Fruit fly (Drosophila melanogaster) whole organism, pupa: Measurements from ENCODE around the gene CG13676.
A peak's percentile ranks its signal among the peaks of the same experiment; 100 is the strongest.

Experiments used
- CG10348 ChIP-seq: fragments of 200-800 bp; sonication (Bioruptor generic); IDR thresholded peaks from 2 replicates; pipeline ENCODE4 v1.3.6; 2022; ENCODE audit warnings: missing biosample characterization, missing genetic modification characterization
- CG12605 ChIP-seq: fragments of 200-800 bp; sonication (Bioruptor generic); IDR thresholded peaks from 2 replicates; pipeline ENCODE4 v1.3.6; 2022; ENCODE audit warnings: missing biosample characterization, missing genetic modification characterization
- CG13204 ChIP-seq: fragments of 200-800 bp; sonication (Bioruptor generic); optimal IDR thresholded peaks from 2 replicates; lab custom pipeline; 2018; ENCODE audit warnings: missing biosample characterization, mild to moderate bottlenecking, missing genetic modification characterization, moderate library complexity
- CG14655 ChIP-seq: fragments of 200-800 bp; sonication (Bioruptor generic); optimal IDR thresholded peaks from 3 replicates; lab custom pipeline; 2017; ENCODE audit warnings: mild to moderate bottlenecking, missing biosample characterization, missing genetic modification reagents, missing genetic modification characterization
- CG15710 ChIP-seq: fragments of 200-800 bp; sonication (Bioruptor generic); optimal IDR thresholded peaks from 2 replicates; lab custom pipeline; 2018; ENCODE audit warnings: missing biosample characterization, mild to moderate bottlenecking, missing genetic modification characterization, moderate library complexity
- CG17806 ChIP-seq: fragments of 200-800 bp; sonication (Bioruptor generic); optimal IDR thresholded peaks from 2 replicates; lab custom pipeline; 2018; ENCODE audit warnings: missing biosample characterization, mild to moderate bottlenecking, missing genetic modification characterization, moderate library complexity
- CG32121 ChIP-seq: fragments of 200-800 bp; sonication (Bioruptor generic); IDR thresholded peaks from 2 replicates; pipeline ENCODE4 v1.3.6; 2022; ENCODE audit warnings: missing biosample characterization, missing genetic modification characterization
- CG34367 ChIP-seq: fragments of 200-800 bp; sonication (Bioruptor generic); optimal IDR thresholded peaks from 2 replicates; lab custom pipeline; 2018; ENCODE audit warnings: missing biosample characterization, mild to moderate bottlenecking, missing genetic modification characterization
- CG4496 ChIP-seq: fragments of 200-800 bp; sonication (Bioruptor generic); IDR thresholded peaks from 3 replicates; pipeline ENCODE4 v1.3.6; 2022; ENCODE audit warnings: missing biosample characterization, missing genetic modification characterization
- CG8159 ChIP-seq: fragments of 200-800 bp; sonication (Bioruptor generic); optimal IDR thresholded peaks from 3 replicates; lab custom pipeline; 2018; ENCODE audit warnings: missing biosample characterization, mild to moderate bottlenecking, missing genetic modification characterization, moderate library complexity
- CG8301 ChIP-seq: fragments of 200-800 bp; sonication (Bioruptor generic); optimal IDR thresholded peaks from 2 replicates; lab custom pipeline; 2018; ENCODE audit warnings: missing biosample characterization, mild to moderate bottlenecking, missing genetic modification characterization
- CG9948 ChIP-seq: fragments of 200-800 bp; sonication (Bioruptor generic); optimal IDR thresholded peaks from 2 replicates; lab custom pipeline; 2018; ENCODE audit warnings: missing biosample characterization, mild to moderate bottlenecking, missing genetic modification characterization, moderate library complexity
- D1 ChIP-seq: fragments of 200-800 bp; sonication (Bioruptor generic); optimal IDR thresholded peaks from 2 replicates; lab custom pipeline; 2018; ENCODE audit warnings: missing biosample characterization, mild to moderate bottlenecking, missing genetic modification characterization, moderate library complexity
- EcR ChIP-seq: fragments of 200-800 bp; sonication (Bioruptor generic); optimal IDR thresholded peaks from 3 replicates; lab custom pipeline; 2019; ENCODE audit warnings: missing biosample characterization, missing genetic modification characterization, mild to moderate bottlenecking, moderate library complexity, missing genetic modification reagents
- Ets98B ChIP-seq: fragments of 200-800 bp; sonication (Bioruptor generic); IDR thresholded peaks from 2 replicates; pipeline ENCODE4 v1.3.6; 2022; ENCODE audit warnings: missing biosample characterization, missing genetic modification characterization
- Pif1A ChIP-seq: fragments of 200-800 bp; sonication (Bioruptor generic); optimal IDR thresholded peaks from 3 replicates; lab custom pipeline; 2016; ENCODE audit warnings: missing biosample characterization, missing genetic modification characterization
- Pif1B ChIP-seq: fragments of 200-800 bp; sonication (Bioruptor generic); optimal IDR thresholded peaks from 3 replicates; lab custom pipeline; 2016; ENCODE audit warnings: missing biosample characterization, missing genetic modification characterization
- Snoo ChIP-seq: fragments of 200-800 bp; sonication (Bioruptor generic); optimal IDR thresholded peaks from 3 replicates; lab custom pipeline; 2017; ENCODE audit warnings: missing biosample characterization, mild to moderate bottlenecking, missing genetic modification characterization, inconsistent platforms
- fd96Ca ChIP-seq: fragments of 200-800 bp; sonication (Bioruptor generic); IDR thresholded peaks from 3 replicates; pipeline ENCODE4 v1.3.6; 2022; ENCODE audit warnings: missing biosample characterization, missing genetic modification characterization
- gl ChIP-seq: fragments of 200-800 bp; sonication (Bioruptor generic); optimal IDR thresholded peaks from 2 replicates; lab custom pipeline; 2018; ENCODE audit warnings: missing biosample characterization, mild to moderate bottlenecking, missing genetic modification characterization
- rn ChIP-seq: fragments of 200-800 bp; sonication (Bioruptor generic); IDR thresholded peaks from 2 replicates; pipeline ENCODE4 v1.3.6; 2022; ENCODE audit warnings: missing biosample characterization, missing genetic modification characterization

The CG13676 gene

DNA sequence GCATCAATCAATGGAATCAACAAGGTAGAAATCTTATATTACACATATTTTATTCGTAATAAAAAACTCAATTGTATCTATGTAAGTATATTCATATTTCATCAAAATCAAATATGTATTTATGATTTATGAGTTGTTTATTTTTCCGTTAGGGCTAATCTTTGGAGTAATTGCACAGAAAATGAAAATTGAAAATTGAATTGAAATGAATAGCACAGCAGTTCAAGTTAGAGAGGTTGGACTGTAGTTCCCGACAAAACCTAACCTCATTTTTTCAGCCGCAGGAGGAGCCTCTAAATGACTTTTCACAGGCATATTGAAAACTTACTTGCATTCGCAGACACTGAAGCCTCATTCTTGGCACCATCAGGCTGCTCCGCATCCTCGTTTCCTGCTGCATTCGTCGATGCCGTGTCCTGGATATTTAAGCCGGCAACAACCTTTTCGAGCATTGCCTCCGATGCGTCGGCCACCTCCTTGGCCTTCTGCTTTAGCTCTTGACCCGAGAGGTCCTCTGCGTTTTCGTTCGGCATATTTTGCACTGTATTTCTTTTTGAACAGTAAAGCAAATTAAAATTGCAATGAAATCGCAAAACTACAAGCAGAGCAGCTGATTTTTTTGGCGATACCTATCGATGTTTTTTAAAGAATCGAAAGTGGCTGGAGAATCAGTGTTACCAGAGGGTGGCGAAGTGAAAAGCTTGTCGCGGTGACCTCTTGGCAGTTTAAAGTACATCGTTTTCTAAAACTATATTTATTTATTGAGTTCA is 26.4 kb upstream of the CG13676 start, which contains the start of gene Nmt:
Gene Nmt (minus strand): TSS at position 635 of the 770 bp plus-strand sequence.
- TF ChIP-seq CG8301 (peak; percentile 49), CG17806 (tag; lab: Kevin White, UChicago) (peak; percentile 43), CG15710 (tag; lab: Kevin White, UChicago) (peak; percentile 19), fd96Ca (GFP tag; lab: Robert Waterston, UW) (no peak), rn (GFP tag; lab: Robert Waterston, UW) (no peak), Pif1B (GFP tag; lab: Kevin White, UChicago) (no peak), CG12605 (GFP tag; lab: Robert Waterston, UW) (no peak), CG32121 (GFP tag; lab: Robert Waterston, UW) (no peak), Pif1A (no peak), Snoo (tag; lab: Kevin White, UChicago) (peak; percentile 24), CG8159 (tag; lab: Kevin White, UChicago) (peak; percentile 36), D1 (tag; lab: Kevin White, UChicago) (no peak), CG10348 (GFP tag; lab: Robert Waterston, UW) (no peak), CG13204 (GFP tag; lab: Kevin White, UChicago) (no peak), gl (tag; lab: Kevin White, UChicago) (peak; percentile 3), Ets98B (GFP tag; lab: Robert Waterston, UW) (peak; percentile 42), CG9948 (tag; lab: Kevin White, UChicago) (peak; percentile 28), CG14655 (no peak), EcR (GFP tag; lab: Kevin White, UChicago) (no peak), CG4496 (GFP tag; lab: Robert Waterston, UW) (no peak), CG34367 (no peak)

dm6 chr3L:8175818-8176217 is 24.2 kb upstream of the CG13676 start, which contains the start of gene RecQ4:
Gene RecQ4, minus strand, starts transcription at chr3L:8175978.
- TF ChIP-seq CG8301: no peak
- no peak for TF ChIP-seq CG9948 (tag; lab: Kevin White, UChicago)
- TF ChIP-seq Ets98B (GFP tag; lab: Robert Waterston, UW): no peak
- no peak for TF ChIP-seq gl (tag; lab: Kevin White, UChicago)
- no peak for TF ChIP-seq D1 (tag; lab: Kevin White, UChicago)
- no peak for TF ChIP-seq Snoo (tag; lab: Kevin White, UChicago)
- no peak for TF ChIP-seq Pif1A
- TF ChIP-seq rn (GFP tag; lab: Robert Waterston, UW): no peak
- TF ChIP-seq EcR (GFP tag; lab: Kevin White, UChicago): no peak
- no peak for TF ChIP-seq CG15710 (tag; lab: Kevin White, UChicago)
- TF ChIP-seq Pif1B (GFP tag; lab: Kevin White, UChicago): no peak
- no peak for TF ChIP-seq CG13204 (GFP tag; lab: Kevin White, UChicago)
- TF ChIP-seq CG14655: no peak
- TF ChIP-seq CG34367: no peak
- TF ChIP-seq CG12605 (GFP tag; lab: Robert Waterston, UW): no peak

dm6 chr3L:8165436-8165835 is 13.8 kb upstream of the CG13676 start, which contains the start of gene CG13675:
Gene CG13675, minus strand, starts transcription at chr3L:8165518.
- TF ChIP-seq CG4496 (GFP tag; lab: Robert Waterston, UW) (peak; percentile 44; the same call in 1 of the 3 replicates), CG13204 (GFP tag; lab: Kevin White, UChicago) (no peak)
- TF ChIP-seq, all 21 proteins: peak for 1

DNA sequence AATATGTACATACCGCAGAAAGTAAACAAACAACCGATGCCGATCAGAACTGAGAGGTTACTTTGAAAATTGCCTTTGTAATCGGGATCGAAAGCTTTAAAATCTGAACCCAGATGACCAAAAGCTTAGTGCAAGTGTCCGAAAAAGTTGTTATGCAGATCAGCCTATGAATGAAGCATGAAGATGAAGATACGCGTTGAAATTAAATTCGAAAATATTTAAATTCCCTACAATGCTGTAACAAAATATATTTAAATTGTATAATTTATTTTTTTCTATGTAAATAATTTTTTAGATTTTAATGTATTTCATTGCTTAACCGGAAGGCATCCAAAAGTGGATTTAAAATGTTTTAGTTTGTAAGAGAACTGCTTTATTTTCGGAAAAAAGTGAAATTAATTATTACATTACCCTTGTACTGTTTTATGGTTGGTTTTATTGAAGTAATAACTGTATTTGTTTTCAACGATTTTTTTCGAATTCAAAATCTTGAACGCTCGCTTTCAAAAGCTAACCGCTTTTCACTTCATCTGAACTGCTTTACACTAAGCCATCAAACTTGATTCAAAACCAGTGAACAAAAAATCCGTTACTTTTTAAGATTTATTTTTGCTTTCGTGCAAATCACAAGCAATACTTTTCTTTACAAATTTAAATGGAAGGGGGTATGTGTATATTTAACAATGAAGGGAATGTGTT is 8.3 kb upstream of the CG13676 start, which contains the start of gene CG43886:
Gene CG43886 (minus strand): TSS at position 51 of the 699 bp plus-strand sequence.
- peak; percentile 14 for TF ChIP-seq D1 (tag; lab: Kevin White, UChicago)
- no peak for TF ChIP-seq fd96Ca (GFP tag; lab: Robert Waterston, UW)
- TF ChIP-seq gl (tag; lab: Kevin White, UChicago): no peak

- TF ChIP-seq gl (tag; lab: Kevin White, UChicago) (no peak), CG32121 (GFP tag; lab: Robert Waterston, UW) (no peak), fd96Ca (GFP tag; lab: Robert Waterston, UW) (no peak), CG15710 (tag; lab: Kevin White, UChicago) (no peak), Pif1B (GFP tag; lab: Kevin White, UChicago) (no peak), CG13204 (GFP tag; lab: Kevin White, UChicago) (no peak), CG8159 (tag; lab: Kevin White, UChicago) (no peak), EcR (GFP tag; lab: Kevin White, UChicago) (no peak), Ets98B (GFP tag; lab: Robert Waterston, UW) (no peak), CG14655 (no peak), Snoo (tag; lab: Kevin White, UChicago) (no peak)
Measured at dm6 chr3L:8158715-8159380, 7.2 kb upstream of the CG13676 start, which contains the start of gene CG42445. Gene CG42445, minus strand, starts transcription at chr3L:8158900.
